Worm (Caenorhabditis elegans) whole organism, L3 larva: ENCODE results near the gene F40G9.12.

Source experiments
- ceh-16 ChIP-seq: sonication (generic microtip); optimal IDR thresholded peaks from 2 replicates; lab custom pipeline; 2017; ENCODE audit warnings: missing biosample characterization, missing genetic modification characterization
- fos-1 ChIP-seq: fragments of 150-350 bp; optimal IDR thresholded peaks from 2 replicates; lab custom pipeline; 2014; ENCODE audit warnings: missing biosample characterization, missing genetic modification characterization
- nfya-1 ChIP-seq: sonication (generic microtip); optimal IDR thresholded peaks from 2 replicates; lab custom pipeline; 2017; ENCODE audit warnings: missing genetic modification characterization, mild to moderate bottlenecking, missing compliant biosample characterization, antibody characterized with exemption, moderate library complexity; ENCODE audit not compliant: insufficient read depth
- nhr-11 ChIP-seq: fragments of 150-350 bp; optimal IDR thresholded peaks from 2 replicates; lab custom pipeline; 2014; ENCODE audit warnings: missing biosample characterization, missing genetic modification characterization
- nhr-12 ChIP-seq: fragments of 150-350 bp; optimal IDR thresholded peaks from 2 replicates; lab custom pipeline; 2014; ENCODE audit warnings: missing biosample characterization, missing genetic modification characterization
- nhr-25 ChIP-seq: sonication (generic microtip); optimal IDR thresholded peaks from 2 replicates; lab custom pipeline; 2017; ENCODE audit warnings: missing biosample characterization, missing genetic modification characterization
- nhr-28 ChIP-seq: fragments of 150-350 bp; optimal IDR thresholded peaks from 2 replicates; lab custom pipeline; 2014; ENCODE audit warnings: missing biosample characterization, missing genetic modification characterization
- nhr-77 ChIP-seq: fragments of 150-350 bp; optimal IDR thresholded peaks from 2 replicates; lab custom pipeline; 2014; ENCODE audit warnings: missing biosample characterization, missing genetic modification characterization
- pha-4 ChIP-seq: fragments of 150-350 bp; optimal IDR thresholded peaks from 2 replicates; lab custom pipeline; 2014; ENCODE audit warnings: missing biosample characterization, missing genetic modification reagents, missing genetic modification characterization
- ztf-4 ChIP-seq: fragments of 150-350 bp; optimal IDR thresholded peaks from 2 replicates; lab custom pipeline; 2014; ENCODE audit warnings: missing biosample characterization, missing genetic modification characterization

DNA sequence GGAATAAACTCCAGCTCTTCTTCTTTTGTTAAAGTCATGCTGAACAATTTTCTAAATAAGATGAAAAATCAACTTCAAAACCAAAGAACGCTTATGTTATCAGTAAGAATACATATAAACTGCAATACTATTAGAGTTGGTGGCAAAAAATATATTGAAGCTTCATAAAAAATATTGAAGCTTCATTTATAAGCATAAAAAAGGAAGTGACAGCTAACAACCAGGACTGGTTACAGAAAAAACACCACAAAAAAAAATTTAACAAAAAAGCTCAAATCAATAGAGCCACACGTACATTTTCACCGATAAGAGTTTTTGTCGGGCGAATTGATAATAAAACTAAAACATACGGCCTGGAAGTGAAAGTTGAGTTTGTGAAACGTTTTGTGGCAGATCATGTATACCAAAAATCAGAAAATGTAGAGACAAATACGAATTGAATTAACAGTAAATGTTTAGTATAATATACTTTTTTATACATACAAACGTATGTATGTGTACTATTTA, 24.0 kb upstream of the F40G9.12 start, which contains the start of gene sqst-5:
- TF ChIP-seq nhr-12 (tag; lab: Kevin White, UChicago) (no peak), nhr-25 (tag; lab: Kevin White, UChicago) (no peak), nhr-77 (no peak), nfya-1 (no peak), nhr-11 (no peak), ztf-4 (tag; lab: Kevin White, UChicago) (no peak), pha-4 (tag; lab: Kevin White, UChicago) (no peak), fos-1 (no peak), ceh-16 (tag; lab: Kevin White, UChicago) (no peak), nhr-28 (no peak)
